Worm (Caenorhabditis elegans) whole organism, L4 larva: ENCODE data around the gene str-176.
A peak's percentile ranks its signal among the peaks of the same experiment; 100 is the strongest.

ENCODE experiments used
- D1046.2 ChIP-seq: fragments of 200-800 bp; sonication (Bioruptor generic); IDR thresholded peaks from 2 replicates; pipeline ENCODE4 v1.3.6; 2022; ENCODE audit warnings: missing genetic modification characterization, missing compliant biosample characterization
- F26F4.8 ChIP-seq: fragments of 200-800 bp; sonication (Bioruptor generic); conservative IDR thresholded peaks from 2 replicates; pipeline ENCODE4 v1.3.6; 2022; ENCODE audit warnings: missing genetic modification characterization, missing compliant biosample characterization
- F49E8.2 ChIP-seq: sonication (generic microtip); optimal IDR thresholded peaks from 2 replicates; lab custom pipeline; 2016; ENCODE audit warnings: missing compliant biosample characterization, mild to moderate bottlenecking, missing genetic modification characterization, borderline replicate concordance
- T26A8.4 ChIP-seq: fragments of 200-800 bp; sonication (Bioruptor generic); IDR thresholded peaks from 2 replicates; pipeline ENCODE4 v1.3.6; 2022; ENCODE audit warnings: missing genetic modification characterization, missing compliant biosample characterization
- Y48G9A.11 ChIP-seq: fragments of 200-800 bp; sonication (Bioruptor generic); IDR thresholded peaks from 2 replicates; pipeline ENCODE4 v1.3.6; 2022; ENCODE audit warnings: missing genetic modification reagents, missing genetic modification characterization, missing compliant biosample characterization
- Y75B8A.6 ChIP-seq: fragments of 200-800 bp; sonication (Bioruptor generic); IDR thresholded peaks from 2 replicates; pipeline ENCODE4 v1.3.6; 2022; ENCODE audit warnings: missing genetic modification reagents, missing genetic modification characterization, missing compliant biosample characterization
- ama-1 ChIP-seq: fragments of 150-350 bp; optimal IDR thresholded peaks from 2 replicates; lab custom pipeline; 2014; ENCODE audit warnings: inconsistent platforms, mixed read lengths
- arid-1 ChIP-seq: fragments of 200-800 bp; sonication (Bioruptor generic); conservative IDR thresholded peaks from 2 replicates; pipeline ENCODE4 v1.3.6; 2022; ENCODE audit warnings: missing genetic modification reagents, missing genetic modification characterization, missing compliant biosample characterization
- attf-4 ChIP-seq: sonication (generic microtip); optimal IDR thresholded peaks from 3 replicates; lab custom pipeline; 2017; ENCODE audit warnings: missing biosample characterization, missing genetic modification characterization
- ceh-28 ChIP-seq: fragments of 150-350 bp; optimal IDR thresholded peaks from 2 replicates; lab custom pipeline; 2014; ENCODE audit warnings: missing biosample characterization, missing genetic modification reagents, missing genetic modification characterization
- cey-2 ChIP-seq: sonication (generic microtip); optimal IDR thresholded peaks from 3 replicates; lab custom pipeline; 2017; ENCODE audit warnings: missing genetic modification characterization, mild to moderate bottlenecking, missing compliant biosample characterization, antibody characterized with exemption, borderline replicate concordance; ENCODE audit not compliant: insufficient read depth
- daf-12 ChIP-seq: fragments of 150-350 bp; optimal IDR thresholded peaks from 2 replicates; lab custom pipeline; 2014; ENCODE audit warnings: missing biosample characterization, missing genetic modification reagents, missing genetic modification characterization
- dmd-6 ChIP-seq: fragments of 200-800 bp; sonication (Bioruptor generic); IDR thresholded peaks from 2 replicates; pipeline ENCODE4 v1.3.6; 2022; ENCODE audit warnings: missing genetic modification reagents, missing genetic modification characterization, missing compliant biosample characterization
- dmd-9 ChIP-seq: fragments of 200-800 bp; sonication (Bioruptor generic); IDR thresholded peaks from 2 replicates; pipeline ENCODE4 v1.3.6; 2022; ENCODE audit warnings: missing genetic modification reagents, missing genetic modification characterization, missing compliant biosample characterization
- duxl-1 ChIP-seq: sonication (generic microtip); optimal IDR thresholded peaks from 2 replicates; lab custom pipeline; 2016; ENCODE audit warnings: mild to moderate bottlenecking, missing genetic modification characterization, moderate library complexity, missing compliant biosample characterization; ENCODE audit not compliant: poor library complexity
- dve-1 ChIP-seq: sonication (generic microtip); optimal IDR thresholded peaks from 2 replicates; lab custom pipeline; 2017; ENCODE audit warnings: antibody characterized with exemption, mild to moderate bottlenecking, missing genetic modification characterization, missing compliant biosample characterization; ENCODE audit not compliant: insufficient read depth
- egl-43 ChIP-seq: fragments of 200-800 bp; sonication (Bioruptor generic); IDR thresholded peaks from 2 replicates; pipeline ENCODE4 v1.3.6; 2022; ENCODE audit warnings: missing genetic modification reagents, missing genetic modification characterization, missing compliant biosample characterization
- fkh-10 ChIP-seq: fragments of 150-350 bp; optimal IDR thresholded peaks from 2 replicates; lab custom pipeline; 2014; ENCODE audit warnings: missing biosample characterization, missing genetic modification reagents, missing genetic modification characterization
- fos-1 ChIP-seq: fragments of 150-350 bp; optimal IDR thresholded peaks from 2 replicates; lab custom pipeline; 2014; ENCODE audit warnings: missing biosample characterization, missing genetic modification characterization
- gei-8 ChIP-seq: fragments of 200-800 bp; sonication (Bioruptor generic); optimal IDR thresholded peaks from 2 replicates; lab custom pipeline; 2018; ENCODE audit warnings: mild to moderate bottlenecking, missing genetic modification characterization, missing compliant biosample characterization
- hif-1 ChIP-seq, 2 experiments: sonication (generic microtip); optimal IDR thresholded peaks; 2 replicates each; lab custom pipeline; 2016 to 2017; ENCODE audit warnings: missing compliant biosample characterization in 2 of 2, missing genetic modification characterization in 2 of 2, missing genetic modification reagents in 2 of 2, missing genotype in 2 of 2, mild to moderate bottlenecking in 1 of 2
- hlh-11 ChIP-seq: fragments of 200-800 bp; sonication (Bioruptor generic); optimal IDR thresholded peaks from 2 replicates; lab custom pipeline; 2018; ENCODE audit warnings: mild to moderate bottlenecking, missing genetic modification characterization, missing compliant biosample characterization
- jun-1 ChIP-seq: fragments of 150-350 bp; optimal IDR thresholded peaks from 2 replicates; lab custom pipeline; 2014; ENCODE audit warnings: missing biosample characterization, missing genetic modification reagents, missing genetic modification characterization
- lin-13 ChIP-seq: fragments of 150-350 bp; optimal IDR thresholded peaks from 2 replicates; lab custom pipeline; 2014; ENCODE audit warnings: missing biosample characterization, missing genetic modification reagents, missing genetic modification characterization
- lin-39 ChIP-seq: fragments of 150-350 bp; optimal IDR thresholded peaks from 2 replicates; lab custom pipeline; 2014; ENCODE audit warnings: missing biosample characterization, missing genetic modification reagents, missing genetic modification characterization
- lsy-2 ChIP-seq, 2 experiments: fragments of 150-350 bp in 1 of 2; sonication (generic microtip) in 1 of 2; optimal IDR thresholded peaks; 2 replicates each; lab custom pipeline; 2014 to 2017; ENCODE audit warnings: missing biosample characterization in 2 of 2, missing genetic modification characterization in 2 of 2
- madf-9 ChIP-seq: fragments of 200-800 bp; sonication (Bioruptor generic); conservative IDR thresholded peaks from 2 replicates; pipeline ENCODE4 v1.3.6; 2022; ENCODE audit warnings: missing genetic modification reagents, missing genetic modification characterization, missing compliant biosample characterization
- mdt-29 ChIP-seq: fragments of 200-800 bp; sonication (Bioruptor generic); IDR thresholded peaks from 2 replicates; pipeline ENCODE4 v1.3.6; 2022; ENCODE audit warnings: missing genetic modification reagents, missing genetic modification characterization, missing compliant biosample characterization
- mes-2 ChIP-seq: sonication (generic microtip); optimal IDR thresholded peaks from 2 replicates; lab custom pipeline; 2016; ENCODE audit warnings: missing genotype, mild to moderate bottlenecking, missing genetic modification characterization, missing compliant biosample characterization; ENCODE audit not compliant: poor library complexity, severe bottlenecking
- mxl-2 ChIP-seq: fragments of 200-800 bp; sonication (Bioruptor generic); conservative IDR thresholded peaks from 2 replicates; pipeline ENCODE4 v1.3.6; 2022; ENCODE audit warnings: missing genetic modification reagents, missing genetic modification characterization, missing compliant biosample characterization
- nhr-102 ChIP-seq: sonication (generic microtip); optimal IDR thresholded peaks from 2 replicates; lab custom pipeline; 2016; ENCODE audit warnings: mild to moderate bottlenecking, missing genetic modification characterization, moderate library complexity, missing compliant biosample characterization
- nhr-237 ChIP-seq: sonication (generic microtip); optimal IDR thresholded peaks from 2 replicates; lab custom pipeline; 2017; ENCODE audit warnings: missing biosample characterization, missing genetic modification characterization
- nhr-25 ChIP-seq: sonication (generic microtip); optimal IDR thresholded peaks from 2 replicates; lab custom pipeline; 2017; ENCODE audit warnings: missing genetic modification characterization, mild to moderate bottlenecking, missing compliant biosample characterization, antibody characterized with exemption, moderate library complexity, borderline replicate concordance; ENCODE audit not compliant: insufficient read depth
- nhr-28 ChIP-seq: fragments of 150-350 bp; optimal IDR thresholded peaks from 2 replicates; lab custom pipeline; 2014; ENCODE audit warnings: missing biosample characterization, missing genetic modification characterization
- nhr-42 ChIP-seq: fragments of 200-800 bp; sonication (Bioruptor generic); IDR thresholded peaks from 2 replicates; pipeline ENCODE4 v1.3.6; 2022; ENCODE audit warnings: missing genetic modification characterization, missing compliant biosample characterization
- nhr-6 ChIP-seq: fragments of 150-350 bp; optimal IDR thresholded peaks from 2 replicates; lab custom pipeline; 2014; ENCODE audit warnings: missing biosample characterization, missing genetic modification characterization
- pha-4 ChIP-seq, 2 experiments: fragments of 150-350 bp in 1 of 2; fragments of 200-800 bp in 1 of 2; sonication (Bioruptor generic) in 1 of 2; IDR thresholded peaks in 1 of 2; optimal IDR thresholded peaks in 1 of 2; 2 replicates each; pipeline versions ENCODE4 v1.3.6 to Lab custom; 2014 to 2022; ENCODE audit warnings: missing genetic modification characterization in 2 of 2, missing genetic modification reagents in 2 of 2, missing biosample characterization in 1 of 2, missing compliant biosample characterization in 1 of 2
- rbr-2 ChIP-seq: sonication (generic microtip); optimal IDR thresholded peaks from 2 replicates; lab custom pipeline; 2016; ENCODE audit warnings: missing genotype, missing genetic modification characterization, missing compliant biosample characterization
- saeg-2 ChIP-seq: fragments of 200-800 bp; sonication (Bioruptor generic); IDR thresholded peaks from 2 replicates; pipeline ENCODE4 v1.3.6; 2022; ENCODE audit warnings: missing genetic modification reagents, missing genetic modification characterization, missing compliant biosample characterization
- set-16 ChIP-seq: fragments of 200-800 bp; sonication (Bioruptor generic); IDR thresholded peaks from 2 replicates; pipeline ENCODE4 v1.3.6; 2022; ENCODE audit warnings: missing genetic modification reagents, missing genetic modification characterization, missing compliant biosample characterization
- snpc-1.2 ChIP-seq: fragments of 200-800 bp; sonication (Bioruptor generic); IDR thresholded peaks from 2 replicates; pipeline ENCODE4 v1.3.6; 2022; ENCODE audit warnings: missing genetic modification reagents, missing genetic modification characterization, missing compliant biosample characterization
- snpc-4 ChIP-seq: fragments of 150-350 bp; optimal IDR thresholded peaks from 2 replicates; lab custom pipeline; 2014; ENCODE audit warnings: missing biosample characterization, missing genetic modification characterization
- spr-1 ChIP-seq: sonication (generic microtip); optimal IDR thresholded peaks from 2 replicates; lab custom pipeline; 2016; ENCODE audit warnings: mild to moderate bottlenecking, missing genetic modification characterization, missing compliant biosample characterization
- spr-3 ChIP-seq: fragments of 200-800 bp; sonication (Bioruptor generic); optimal IDR thresholded peaks from 2 replicates; lab custom pipeline; 2018; ENCODE audit warnings: mild to moderate bottlenecking, missing genetic modification characterization, missing compliant biosample characterization
- tra-1 ChIP-seq: fragments of 200-800 bp; sonication (Bioruptor generic); IDR thresholded peaks from 2 replicates; pipeline ENCODE4 v1.3.6; 2022; ENCODE audit warnings: missing genetic modification reagents, missing genetic modification characterization, missing compliant biosample characterization
- unc-130 ChIP-seq: sonication (generic microtip); optimal IDR thresholded peaks from 2 replicates; lab custom pipeline; 2016; ENCODE audit warnings: missing genetic modification reagents, missing genetic modification characterization, missing compliant biosample characterization
- unc-62 ChIP-seq, 3 experiments: fragments of 150-350 bp in 1 of 3; sonication (generic microtip); optimal IDR thresholded peaks in 2 of 3; peaks in 1 of 3; 1 replicate in 1 of 3; 2 replicates in 2 of 3; lab custom pipeline; 2014 to 2017; ENCODE audit warnings: missing biosample characterization in 3 of 3, missing genetic modification characterization in 3 of 3, missing genetic modification reagents in 3 of 3, missing genotype in 1 of 3
- zip-2 ChIP-seq: fragments of 150-350 bp; optimal IDR thresholded peaks from 2 replicates; lab custom pipeline; 2014; ENCODE audit warnings: missing biosample characterization, missing genetic modification characterization
- ztf-11 ChIP-seq: fragments of 150-350 bp; optimal IDR thresholded peaks from 2 replicates; lab custom pipeline; 2014; ENCODE audit warnings: missing biosample characterization, missing genetic modification characterization

Gene str-176

ce11 chrIV:8432709-8433108 lies 30.9 kb downstream of the str-176 start, which contains the start of the genes T26A8.4 and pdtf-1 (continued):
- TF ChIP-seq Y75B8A.6 (GFP tag; lab: Robert Waterston, UW) (0 out of 2 replicates have a peak, but pooled peaks have one; percentile 79), zip-2 (tag; lab: Kevin White, UChicago) (peak; percentile 69), snpc-1.2 (GFP tag; lab: Robert Waterston, UW) (peak; percentile 80), lin-39 (no peak), duxl-1 (peak; percentile 75), ztf-11 (no peak), dve-1 (peak; percentile 98), mes-2 (tag; lab: Kevin White, UChicago) (peak; percentile 94), ama-1 (lab: Kevin White, UChicago) (peak; percentile 91), nhr-102 (peak; percentile 80), pha-4 (GFP tag; IDR thresholded peaks at IDR 0.05; lab: Robert Waterston, UW) (peak; percentile 86), pha-4 (tag; optimal IDR thresholded peaks at IDR 0.05; lab: Kevin White, UChicago) (no peak), nhr-237 (tag; lab: Kevin White, UChicago) (peak; percentile 52), rbr-2 (tag; lab: Kevin White, UChicago) (peak; percentile 89), D1046.2 (GFP tag; lab: Robert Waterston, UW) (peak; percentile 99), arid-1 (GFP tag; lab: Robert Waterston, UW) (peak; percentile 87), saeg-2 (peak; percentile 66; the same call in 1 of the 2 replicates), mxl-2 (no peak; the same call in 1 of the 2 replicates), daf-12 (no peak), T26A8.4 (GFP tag; lab: Robert Waterston, UW) (no peak), nhr-25 (tag; lab: Kevin White, UChicago) (peak; percentile 91), F26F4.8 (GFP tag; lab: Robert Waterston, UW) (no peak), unc-62 (GFP tag; optimal IDR thresholded peaks at IDR 0.05 in 1 of 2; lab: Kevin White, UChicago) (peak in 1 of 2 experiments; percentile 100), unc-62 (tag; optimal IDR thresholded peaks at IDR 0.05; lab: Kevin White, UChicago) (no peak), mdt-29 (peak; percentile 66), nhr-6 (peak; percentile 99), egl-43 (GFP tag; lab: Robert Waterston, UW) (no peak; the same call in 1 of the 2 replicates), set-16 (peak; percentile 76), attf-4 (tag; lab: Kevin White, UChicago) (no peak), unc-130 (GFP tag; lab: Kevin White, UChicago) (peak; percentile 82), spr-3 (no peak), madf-9 (GFP tag; lab: Robert Waterston, UW) (peak; percentile 78), gei-8 (GFP tag; lab: Kevin White, UChicago) (peak; percentile 15), dmd-9 (GFP tag; lab: Robert Waterston, UW) (peak; percentile 69), fkh-10 (GFP tag; lab: Kevin White, UChicago) (peak; percentile 92), cey-2 (no peak), hif-1 (tag; optimal IDR thresholded peaks at IDR 0.05; lab: Kevin White, UChicago) (peak; percentile 38 to 86), fos-1 (tag; lab: Kevin White, UChicago) (no peak), lsy-2 (tag; optimal IDR thresholded peaks at IDR 0.05; lab: Kevin White, UChicago) (peak; percentile 99 to 100), snpc-4 (peak; percentile 76), jun-1 (tag; lab: Kevin White, UChicago) (peak; percentile 68), lin-13 (GFP tag; lab: Kevin White, UChicago) (peak; percentile 95), Y48G9A.11 (GFP tag; lab: Robert Waterston, UW) (peak; percentile 81), ceh-28 (tag; lab: Kevin White, UChicago) (no peak), spr-1 (peak; percentile 64), F49E8.2 (tag; lab: Kevin White, UChicago) (peak; percentile 15), tra-1 (GFP tag; lab: Robert Waterston, UW) (peak; percentile 75), nhr-28 (tag; lab: Kevin White, UChicago) (peak; percentile 86), dmd-6 (GFP tag; lab: Robert Waterston, UW) (peak; percentile 79), nhr-42 (peak; percentile 87), hlh-11 (tag; lab: Kevin White, UChicago) (peak; percentile 92)
